Worm (Caenorhabditis elegans): ENCODE data around the gene T05C1.3.

T05C1.3 gene

ce11 chrII:4489288-4489687 lies at the start of gene T05C1.3:
T05C1.3 (minus strand) TSS chrII:4489388.
- TF ChIP-seq unc-62 (GFP tag; optimal IDR thresholded peaks at IDR 0.05) (no peak), unc-55 (GFP tag; optimal IDR thresholded peaks at IDR 0.05) (no peak), crh-2 (tag; optimal IDR thresholded peaks at IDR 0.05) (no peak), ZK546.5 (tag; optimal IDR thresholded peaks at IDR 0.05) (no peak), nhr-77 (tag; optimal IDR thresholded peaks at IDR 0.05) (no peak), mbf-1 (tag; optimal IDR thresholded peaks at IDR 0.05) (no peak), ceh-16 (tag; optimal IDR thresholded peaks at IDR 0.05) (no peak), nhr-23 (tag; optimal IDR thresholded peaks at IDR 0.05) (no peak)

ce11 chrII:4537141-4537540 lies 48.0 kb upstream of the T05C1.3 start, which contains the start of gene sra-33:
sra-33 (minus strand) TSS chrII:4537241.
- TF ChIP-seq skn-1 (tag; optimal IDR thresholded peaks at IDR 0.05) (no peak), R02D3.7 (tag; optimal IDR thresholded peaks at IDR 0.05) (no peak), nhr-11 (tag; optimal IDR thresholded peaks at IDR 0.05) (no peak), egl-27 (tag; optimal IDR thresholded peaks at IDR 0.05) (no peak), nhr-129 (tag; optimal IDR thresholded peaks at IDR 0.05) (no peak)

ce11 chrII:4531880-4532279 lies 42.7 kb upstream of the T05C1.3 start, which contains the start of gene sra-32:
sra-32 (minus strand) TSS chrII:4531980.
- TF ChIP-seq skn-1 (tag; optimal IDR thresholded peaks at IDR 0.05) (no peak), nhr-237 (tag; optimal IDR thresholded peaks at IDR 0.05) (no peak), ztf-11 (tag; optimal IDR thresholded peaks at IDR 0.05) (no peak), ztf-4 (tag; optimal IDR thresholded peaks at IDR 0.05) (no peak), unc-62 (GFP tag; optimal IDR thresholded peaks at IDR 0.05) (no peak), fos-1 (tag; optimal IDR thresholded peaks at IDR 0.05) (no peak), snpc-4 (tag; optimal IDR thresholded peaks at IDR 0.05) (no peak), nhr-77 (tag; optimal IDR thresholded peaks at IDR 0.05) (no peak), nhr-11 (tag; optimal IDR thresholded peaks at IDR 0.05) (no peak), lin-11 (tag; optimal IDR thresholded peaks at IDR 0.05) (no peak), unc-39 (tag; optimal IDR thresholded peaks at IDR 0.05) (no peak)

- TF ChIP-seq ztf-1 (GFP tag; conservative IDR thresholded peaks at IDR 0.05) (no peak), ZK546.5 (tag; optimal IDR thresholded peaks at IDR 0.05) (no peak), fos-1 (tag; optimal IDR thresholded peaks at IDR 0.05) (no peak)
These were observed 38.6 kb upstream of the T05C1.3 start, which contains the start of gene sra-35 for ce11 chrII:4527800-4528199. sra-35 (minus strand) TSS chrII:4527900.

- no peak for TF ChIP-seq lin-11 (tag; optimal IDR thresholded peaks at IDR 0.05)
- TF ChIP-seq sem-4 (tag; optimal IDR thresholded peaks at IDR 0.05) = no peak
- no peak for TF ChIP-seq ztf-4 (tag; optimal IDR thresholded peaks at IDR 0.05)
- TF ChIP-seq nhr-129 (tag; optimal IDR thresholded peaks at IDR 0.05) = no peak
- no peak for TF ChIP-seq ceh-82 (tag; optimal IDR thresholded peaks at IDR 0.05)
- no peak for TF ChIP-seq sma-9 (GFP tag; optimal IDR thresholded peaks at IDR 0.05)
- no peak for TF ChIP-seq sma-9 (tag; optimal IDR thresholded peaks at IDR 0.05)
- no peak for TF ChIP-seq snpc-4 (tag; optimal IDR thresholded peaks at IDR 0.05)
- TF ChIP-seq mbf-1 (tag; optimal IDR thresholded peaks at IDR 0.05) = no peak
- no peak for TF ChIP-seq crh-2 (tag; optimal IDR thresholded peaks at IDR 0.05)
- TF ChIP-seq F13H6.1 (tag; optimal IDR thresholded peaks at IDR 0.05) = no peak
- TF ChIP-seq unc-55 (GFP tag; optimal IDR thresholded peaks at IDR 0.05) = no peak
- no peak for TF ChIP-seq blmp-1 (tag; optimal IDR thresholded peaks at IDR 0.05; ENCODE audit: insufficient read depth)
- no peak for TF ChIP-seq zag-1 (tag; optimal IDR thresholded peaks at IDR 0.05)
- TF ChIP-seq nhr-21 (tag; optimal IDR thresholded peaks at IDR 0.05) = no peak
These were observed 36.0 kb upstream of the T05C1.3 start for ce11 chrII:4525185-4525584.

ce11 chrII:4523122-4523672 lies 34.0 kb upstream of the T05C1.3 start, which contains the start of the genes B0304.4 and B0304.2:
B0304.4 (minus strand) TSS chrII:4523222.
B0304.2 (plus strand) TSS chrII:4523622.
- no peak for TF ChIP-seq elt-3 (tag; optimal IDR thresholded peaks at IDR 0.05)
- no peak for TF ChIP-seq crh-2 (tag; optimal IDR thresholded peaks at IDR 0.05)
- no peak for TF ChIP-seq egl-27 (tag; optimal IDR thresholded peaks at IDR 0.05)
